Fruit fly (Drosophila melanogaster) whole organism, embryonic: ENCODE measurements around the gene CG11095.
A peak's percentile ranks its signal among the peaks of the same experiment; 100 is the strongest.

Experiments used
- Bgb ChIP-seq: fragments of 200-800 bp; sonication (Bioruptor generic); IDR thresholded peaks from 2 replicates; pipeline ENCODE4 v1.3.6; 2022; ENCODE audit warnings: missing biosample characterization, missing genetic modification characterization; ENCODE audit not compliant: partially characterized antibody
- BtbVII ChIP-seq: fragments of 200-800 bp; sonication (Bioruptor generic); optimal IDR thresholded peaks from 3 replicates; lab custom pipeline; 2017; ENCODE audit warnings: missing biosample characterization, mild to moderate bottlenecking, missing genetic modification characterization
- CG11695 ChIP-seq: fragments of 200-800 bp; sonication (Bioruptor generic); IDR thresholded peaks from 3 replicates; pipeline ENCODE4 v1.3.6; 2022; ENCODE audit warnings: missing biosample characterization, missing genetic modification characterization
- CG12071 ChIP-seq: fragments of 200-800 bp; sonication (Bioruptor generic); optimal IDR thresholded peaks from 3 replicates; lab custom pipeline; 2018; ENCODE audit warnings: missing biosample characterization, mild to moderate bottlenecking, missing genetic modification characterization
- CG12942 ChIP-seq: fragments of 200-800 bp; sonication (Bioruptor generic); optimal IDR thresholded peaks from 3 replicates; lab custom pipeline; 2016; ENCODE audit warnings: missing biosample characterization, missing genetic modification characterization
- CG13894 ChIP-seq: fragments of 200-800 bp; sonication (Bioruptor generic); optimal IDR thresholded peaks from 3 replicates; lab custom pipeline; 2018; ENCODE audit warnings: missing biosample characterization, mild to moderate bottlenecking, missing genetic modification characterization, moderate library complexity
- CG14014 ChIP-seq: fragments of 200-800 bp; sonication (Bioruptor generic); IDR thresholded peaks from 2 replicates; pipeline ENCODE4 v1.3.6; 2022; ENCODE audit warnings: missing biosample characterization, missing genetic modification characterization
- CG16813 ChIP-seq: fragments of 200-800 bp; sonication (Bioruptor generic); IDR thresholded peaks from 3 replicates; pipeline ENCODE4 v1.3.6; 2022; ENCODE audit warnings: missing biosample characterization, missing genetic modification characterization; ENCODE audit not compliant: partially characterized antibody
- CG1832 ChIP-seq: fragments of 200-800 bp; sonication (Bioruptor generic); optimal IDR thresholded peaks from 2 replicates; lab custom pipeline; 2017; ENCODE audit warnings: missing biosample characterization, mild to moderate bottlenecking, missing genetic modification characterization, inconsistent platforms
- CG18476 ChIP-seq: fragments of 200-800 bp; sonication (Bioruptor generic); optimal IDR thresholded peaks from 2 replicates; lab custom pipeline; 2016; ENCODE audit warnings: missing biosample characterization, mild to moderate bottlenecking, missing genetic modification characterization
- CG32532 ChIP-seq: fragments of 200-800 bp; sonication (Bioruptor generic); IDR thresholded peaks from 2 replicates; pipeline ENCODE4 v1.3.6; 2022; ENCODE audit warnings: missing biosample characterization, missing genetic modification characterization
- CG4404 ChIP-seq: fragments of 200-800 bp; sonication (Bioruptor generic); IDR thresholded peaks from 2 replicates; pipeline ENCODE4 v1.3.6; 2022; ENCODE audit warnings: missing biosample characterization, missing genetic modification characterization
- CG5180 ChIP-seq: fragments of 200-800 bp; sonication (Bioruptor generic); optimal IDR thresholded peaks from 3 replicates; lab custom pipeline; 2017; ENCODE audit warnings: missing biosample characterization, missing genetic modification characterization, mild to moderate bottlenecking, moderate library complexity, missing genetic modification reagents
- CG7357 ChIP-seq: fragments of 200-800 bp; sonication (Bioruptor generic); IDR thresholded peaks from 3 replicates; pipeline ENCODE4 v1.3.6; 2022; ENCODE audit warnings: missing biosample characterization, missing genetic modification characterization
- CG7372 ChIP-seq: fragments of 200-800 bp; sonication (Bioruptor generic); IDR thresholded peaks from 2 replicates; pipeline ENCODE4 v1.3.6; 2022; ENCODE audit warnings: missing biosample characterization, missing genetic modification characterization
- Dek ChIP-seq: fragments of 200-800 bp; sonication (Bioruptor generic); optimal IDR thresholded peaks from 3 replicates; lab custom pipeline; 2019; ENCODE audit warnings: missing biosample characterization, mild to moderate bottlenecking, missing genetic modification characterization, moderate library complexity
- ERR ChIP-seq: fragments of 200-800 bp; sonication (Bioruptor generic); optimal IDR thresholded peaks from 2 replicates; lab custom pipeline; 2016; ENCODE audit warnings: missing biosample characterization, missing genetic modification characterization
- Fer3 ChIP-seq: fragments of 200-800 bp; sonication (Bioruptor generic); optimal IDR thresholded peaks from 2 replicates; lab custom pipeline; 2018; ENCODE audit warnings: missing biosample characterization, mild to moderate bottlenecking, missing genetic modification characterization, moderate library complexity
- Hmx ChIP-seq: fragments of 200-800 bp; sonication (Bioruptor generic); optimal IDR thresholded peaks from 2 replicates; lab custom pipeline; 2016; ENCODE audit warnings: missing biosample characterization, missing genetic modification characterization
- Med ChIP-seq: fragments of 200-800 bp; sonication (Bioruptor generic); peaks from one replicate; lab custom pipeline; 2016; ENCODE audit warnings: missing biosample characterization, missing genetic modification characterization, mild to moderate bottlenecking, inconsistent platforms, moderate library complexity
- NK7.1 ChIP-seq: fragments of 200-800 bp; sonication (Bioruptor generic); optimal IDR thresholded peaks from 3 replicates; lab custom pipeline; 2016; ENCODE audit warnings: missing biosample characterization, missing genetic modification characterization
- Scr ChIP-seq: fragments of 200-800 bp; sonication (Bioruptor generic); IDR thresholded peaks from 2 replicates; pipeline ENCODE4 v1.3.6; 2022; ENCODE audit warnings: missing biosample characterization, missing genetic modification characterization; ENCODE audit not compliant: partially characterized antibody
- Sin3A ChIP-seq: fragments of >200 bp; optimal IDR thresholded peaks from 2 replicates; lab custom pipeline; 2018
- Sox100B ChIP-seq: fragments of 200-800 bp; sonication (Bioruptor generic); optimal IDR thresholded peaks from 3 replicates; lab custom pipeline; 2018; ENCODE audit warnings: missing biosample characterization, mild to moderate bottlenecking, missing genetic modification characterization
- Trl ChIP-seq, 3 experiments: fragments of >200 bp in 2 of 3; fragments of 200-800 bp in 1 of 3; sonication (Bioruptor generic) in 1 of 3; optimal IDR thresholded peaks; 2 replicates in 1 of 3; 3 replicates in 2 of 3; lab custom pipeline; 2016 to 2017; ENCODE audit warnings: missing biosample characterization in 1 of 3, missing genetic modification characterization in 1 of 3
- Xbp1 ChIP-seq: fragments of 200-800 bp; sonication (Bioruptor generic); optimal IDR thresholded peaks from 3 replicates; lab custom pipeline; 2016; ENCODE audit warnings: missing biosample characterization, mild to moderate bottlenecking, missing genetic modification characterization
- ac ChIP-seq: fragments of 200-800 bp; sonication (Bioruptor generic); optimal IDR thresholded peaks from 3 replicates; lab custom pipeline; 2017; ENCODE audit warnings: missing biosample characterization, mild to moderate bottlenecking, missing genetic modification characterization
- amos ChIP-seq: fragments of 200-800 bp; sonication (Bioruptor generic); IDR thresholded peaks from 2 replicates; pipeline ENCODE4 v1.3.6; 2022; ENCODE audit warnings: missing biosample characterization, missing genetic modification characterization; ENCODE audit not compliant: partially characterized antibody
- az2 ChIP-seq: fragments of 200-800 bp; sonication (Bioruptor generic); optimal IDR thresholded peaks from 3 replicates; lab custom pipeline; 2016; ENCODE audit warnings: missing biosample characterization, missing genetic modification characterization
- bsh ChIP-seq, 2 experiments: fragments of 200-800 bp; sonication (Bioruptor generic); optimal IDR thresholded peaks; 2 replicates each; lab custom pipeline; 2017 to 2018; ENCODE audit warnings: mild to moderate bottlenecking in 2 of 2, missing biosample characterization in 2 of 2, missing genetic modification characterization in 2 of 2, moderate library complexity in 1 of 2
- en ChIP-seq: fragments of 200-800 bp; sonication (Bioruptor generic); optimal IDR thresholded peaks from 2 replicates; lab custom pipeline; 2016; ENCODE audit warnings: missing biosample characterization, missing genetic modification characterization
- ewg ChIP-seq: fragments of 200-800 bp; sonication (Bioruptor generic); optimal IDR thresholded peaks from 3 replicates; lab custom pipeline; 2017; ENCODE audit warnings: mild to moderate bottlenecking, missing biosample characterization, missing genetic modification reagents, missing genetic modification characterization
- inv ChIP-seq: fragments of 200-800 bp; sonication (Bioruptor generic); IDR thresholded peaks from 2 replicates; pipeline ENCODE4 v1.3.6; 2022; ENCODE audit warnings: missing biosample characterization, missing genetic modification characterization; ENCODE audit not compliant: partially characterized antibody
- luna ChIP-seq: fragments of 200-800 bp; sonication (Bioruptor generic); optimal IDR thresholded peaks from 2 replicates; lab custom pipeline; 2016; ENCODE audit warnings: missing biosample characterization, missing genetic modification characterization
- mirr ChIP-seq: fragments of 200-800 bp; sonication (Bioruptor generic); optimal IDR thresholded peaks from 3 replicates; lab custom pipeline; 2018; ENCODE audit warnings: missing biosample characterization, mild to moderate bottlenecking, missing genetic modification characterization
- nerfin-1 ChIP-seq: fragments of 200-800 bp; sonication (Bioruptor generic); optimal IDR thresholded peaks from 3 replicates; lab custom pipeline; 2019; ENCODE audit warnings: missing biosample characterization, mild to moderate bottlenecking, missing genetic modification characterization, moderate library complexity
- nom ChIP-seq: fragments of 200-800 bp; sonication (Bioruptor generic); optimal IDR thresholded peaks from 2 replicates; lab custom pipeline; 2017; ENCODE audit warnings: missing biosample characterization, missing genetic modification characterization, mild to moderate bottlenecking, moderate library complexity, missing genetic modification reagents
- p53 ChIP-seq: fragments of 200-800 bp; sonication (Bioruptor generic); optimal IDR thresholded peaks from 2 replicates; lab custom pipeline; 2016; ENCODE audit warnings: missing biosample characterization, missing genetic modification characterization
- pros ChIP-seq: fragments of 200-800 bp; sonication (Bioruptor generic); optimal IDR thresholded peaks from 3 replicates; lab custom pipeline; 2019; ENCODE audit warnings: missing biosample characterization, mild to moderate bottlenecking, missing genetic modification characterization, moderate library complexity
- ro ChIP-seq: fragments of 200-800 bp; sonication (Bioruptor generic); IDR thresholded peaks from 2 replicates; pipeline ENCODE4 v1.3.6; 2022; ENCODE audit warnings: missing biosample characterization, missing genetic modification characterization
- scrt ChIP-seq: fragments of 200-800 bp; sonication (Bioruptor generic); optimal IDR thresholded peaks from 2 replicates; lab custom pipeline; 2018; ENCODE audit warnings: missing biosample characterization, mild to moderate bottlenecking, missing genetic modification characterization, moderate library complexity
- sd ChIP-seq: fragments of 200-800 bp; sonication (Bioruptor generic); optimal IDR thresholded peaks from 3 replicates; lab custom pipeline; 2018; ENCODE audit warnings: missing biosample characterization, mild to moderate bottlenecking, missing genetic modification characterization, moderate library complexity
- tap ChIP-seq: fragments of 200-800 bp; optimal IDR thresholded peaks from 3 replicates; lab custom pipeline; 2019; ENCODE audit warnings: missing biosample characterization, mild to moderate bottlenecking, missing genetic modification characterization, moderate library complexity
- trh ChIP-seq: fragments of 200-800 bp; sonication (Bioruptor generic); optimal IDR thresholded peaks from 2 replicates; lab custom pipeline; 2016; ENCODE audit warnings: missing biosample characterization, missing genetic modification characterization
- unc-4 ChIP-seq: fragments of 200-800 bp; sonication (Bioruptor generic); IDR thresholded peaks from 2 replicates; pipeline ENCODE4 v1.3.6; 2022; ENCODE audit warnings: missing biosample characterization, missing genetic modification characterization; ENCODE audit not compliant: partially characterized antibody

The CG11095 gene

dm6 chrX:13811480-13811879 lies at the start of gene CG11095 (continued):
- TF ChIP-seq CG11695 (GFP tag; lab: Robert Waterston, UW) (no peak), CG7357 (GFP tag; lab: Robert Waterston, UW) (peak; percentile 80), NK7.1 (GFP tag; lab: Kevin White, UChicago) (no peak), tap (tag; lab: Kevin White, UChicago) (no peak), Trl (optimal IDR thresholded peaks at IDR 0.05; lab: Kevin White, UChicago) (no peak), Trl (GFP tag; optimal IDR thresholded peaks at IDR 0.05; lab: Kevin White, UChicago) (no peak), CG18476 (no peak), amos (GFP tag; lab: Robert Waterston, UW) (peak; percentile 54)

DNA sequence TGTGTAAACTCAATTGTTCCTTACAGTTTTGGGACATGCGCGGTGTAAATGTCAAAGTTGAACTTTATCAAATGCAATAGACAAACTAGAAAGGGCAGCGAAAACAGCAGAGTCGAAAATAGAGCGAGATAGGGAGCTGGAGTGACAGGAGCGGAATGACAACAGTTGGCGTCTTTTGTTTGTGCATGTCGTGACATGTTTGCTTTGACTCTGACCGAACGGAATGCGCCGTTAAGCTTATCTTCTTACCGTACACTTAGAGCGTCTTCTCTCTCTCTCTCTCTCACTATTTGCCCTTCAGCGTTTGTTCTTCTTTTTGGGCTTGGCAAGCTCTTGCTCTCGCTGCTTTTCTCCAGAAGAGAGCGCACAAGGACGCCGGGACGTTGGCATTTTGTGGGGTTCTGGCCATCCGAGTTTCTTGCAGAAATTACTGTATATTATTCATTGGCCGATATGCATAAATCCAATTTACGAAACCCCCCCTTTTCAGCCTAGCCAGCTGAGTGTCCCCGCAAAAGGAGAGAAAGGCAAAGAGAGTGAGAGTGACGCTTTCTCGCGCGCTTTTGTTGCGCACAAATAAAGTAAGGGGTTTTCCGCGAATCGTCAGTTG lies 49.6 kb upstream of the CG11095 start:
- TF ChIP-seq pros (peak; percentile 16), en (no peak), Scr (GFP tag; lab: Robert Waterston, UW) (no peak), nom (GFP tag; lab: Kevin White, UChicago) (peak; percentile 64), Trl (optimal IDR thresholded peaks at IDR 0.05; lab: Kevin White, UChicago) (peak; percentile 63 to 78), Trl (GFP tag; optimal IDR thresholded peaks at IDR 0.05; lab: Kevin White, UChicago) (no peak), Med (GFP tag; lab: Kevin White, UChicago) (peak; percentile 46), ERR (GFP tag; lab: Kevin White, UChicago) (peak; percentile 24), CG7372 (GFP tag; lab: Robert Waterston, UW) (no peak), p53 (GFP tag; lab: Kevin White, UChicago) (peak; percentile 100), BtbVII (GFP tag; lab: Kevin White, UChicago) (no peak), sd (tag; lab: Kevin White, UChicago) (peak; percentile 51), CG1832 (GFP tag; lab: Kevin White, UChicago) (peak; percentile 18), CG13894 (tag; lab: Kevin White, UChicago) (peak; percentile 96), ewg (GFP tag; lab: Kevin White, UChicago) (peak; percentile 32)

dm6 chrX:13762372-13762883 lies 49.1 kb upstream of the CG11095 start, which contains the start of gene rdgB:
Gene rdgB, plus strand, starts transcription at chrX:13762752.
- TF ChIP-seq trh (GFP tag; lab: Kevin White, UChicago): peak; percentile 39
- no peak for TF ChIP-seq Sin3A (lab: Kevin White, UChicago)
- TF ChIP-seq luna: no peak
- peak; percentile 72 for TF ChIP-seq Fer3 (tag; lab: Kevin White, UChicago)
- no peak for TF ChIP-seq inv (GFP tag; lab: Robert Waterston, UW)
- peak; percentile 44 for TF ChIP-seq Hmx
- no peak for TF ChIP-seq CG13894 (tag; lab: Kevin White, UChicago)
- TF ChIP-seq scrt (GFP tag; lab: Kevin White, UChicago): peak; percentile 58
- TF ChIP-seq CG32532 (GFP tag; lab: Robert Waterston, UW): peak; percentile 73
- TF ChIP-seq nerfin-1 (tag; lab: Kevin White, UChicago): peak; percentile 73
- TF ChIP-seq CG14014 (GFP tag; lab: Robert Waterston, UW): peak; percentile 52
- TF ChIP-seq Sox100B: peak; percentile 92
- peak; percentile 85 for TF ChIP-seq Dek (tag; lab: Kevin White, UChicago)
- peak; percentile 39 to 73 for TF ChIP-seq Trl (optimal IDR thresholded peaks at IDR 0.05; lab: Kevin White, UChicago)
- TF ChIP-seq Trl (GFP tag; optimal IDR thresholded peaks at IDR 0.05; lab: Kevin White, UChicago): no peak
- no peak for TF ChIP-seq ro
- peak; percentile 43 for TF ChIP-seq CG4404 (GFP tag; lab: Robert Waterston, UW)
- peak; percentile 66 for TF ChIP-seq CG12942 (GFP tag; lab: Kevin White, UChicago)
- TF ChIP-seq CG12071 (GFP tag; lab: Kevin White, UChicago): peak; percentile 23
- TF ChIP-seq unc-4: no peak
- TF ChIP-seq Xbp1 (GFP tag; lab: Kevin White, UChicago): peak; percentile 81
- no peak for TF ChIP-seq CG16813
- no peak for TF ChIP-seq ac (GFP tag; lab: Kevin White, UChicago)
- TF ChIP-seq bsh (GFP tag; optimal IDR thresholded peaks at IDR 0.05; lab: Kevin White, UChicago): peak in 1 of 2 experiments; percentile 78
- TF ChIP-seq mirr: no peak
- TF ChIP-seq Bgb (GFP tag; lab: Robert Waterston, UW): peak; percentile 54
- TF ChIP-seq az2: peak; percentile 73
- TF ChIP-seq CG5180: peak; percentile 92
